Fruit fly (Drosophila melanogaster) whole organism, adult: ENCODE data around the gene CG17104.

Source experiments
- CG12768 ChIP-seq: fragments of 200-800 bp; sonication (Bioruptor generic); optimal IDR thresholded peaks from 2 replicates; lab custom pipeline; 2017; ENCODE audit warnings: missing biosample characterization, missing genetic modification characterization, mild to moderate bottlenecking, moderate library complexity, missing genetic modification reagents
- CG14711 ChIP-seq: fragments of 200-800 bp; sonication (Bioruptor generic); optimal IDR thresholded peaks from 2 replicates; lab custom pipeline; 2018; ENCODE audit warnings: missing biosample characterization, mild to moderate bottlenecking, missing genetic modification characterization, moderate library complexity
- CG1620 ChIP-seq: fragments of 200-800 bp; sonication (Bioruptor generic); optimal IDR thresholded peaks from 2 replicates; lab custom pipeline; 2016; ENCODE audit warnings: missing biosample characterization, missing genetic modification characterization
- CG33017 ChIP-seq: fragments of 200-800 bp; sonication (Bioruptor generic); optimal IDR thresholded peaks from 2 replicates; lab custom pipeline; 2018; ENCODE audit warnings: missing biosample characterization, mild to moderate bottlenecking, missing genetic modification characterization, moderate library complexity
- CG7045 ChIP-seq: fragments of 200-800 bp; sonication (Bioruptor generic); optimal IDR thresholded peaks from 2 replicates; lab custom pipeline; 2017; ENCODE audit warnings: missing biosample characterization, mild to moderate bottlenecking, missing genetic modification characterization
- CG7101 ChIP-seq: fragments of 200-800 bp; sonication (Bioruptor generic); optimal IDR thresholded peaks from 2 replicates; lab custom pipeline; 2018; ENCODE audit warnings: missing biosample characterization, mild to moderate bottlenecking, missing genetic modification characterization, moderate library complexity
- Hr96 ChIP-seq: fragments of 200-800 bp; sonication (Bioruptor generic); optimal IDR thresholded peaks from 2 replicates; lab custom pipeline; 2016; ENCODE audit warnings: missing biosample characterization, missing genetic modification characterization
- bab1 ChIP-seq: fragments of 200-800 bp; sonication (Bioruptor generic); optimal IDR thresholded peaks from 3 replicates; lab custom pipeline; 2019; ENCODE audit warnings: missing biosample characterization, mild to moderate bottlenecking, missing genetic modification characterization, moderate library complexity
- cic ChIP-seq: fragments of 200-800 bp; sonication (Bioruptor generic); optimal IDR thresholded peaks from 2 replicates; lab custom pipeline; 2017; ENCODE audit warnings: missing biosample characterization, mild to moderate bottlenecking, missing genetic modification characterization, moderate library complexity
- cnc ChIP-seq, 2 experiments: fragments of >200 bp; optimal IDR thresholded peaks; 2 replicates each; lab custom pipeline; 2017
- ovo ChIP-seq: fragments of 200-800 bp; sonication (Bioruptor generic); optimal IDR thresholded peaks from 2 replicates; lab custom pipeline; 2016; ENCODE audit warnings: missing biosample characterization, missing genetic modification characterization
- tj ChIP-seq: fragments of 200-800 bp; sonication (Bioruptor generic); optimal IDR thresholded peaks from 3 replicates; lab custom pipeline; 2017; ENCODE audit warnings: missing biosample characterization, mild to moderate bottlenecking, missing genetic modification characterization, moderate library complexity

DNA sequence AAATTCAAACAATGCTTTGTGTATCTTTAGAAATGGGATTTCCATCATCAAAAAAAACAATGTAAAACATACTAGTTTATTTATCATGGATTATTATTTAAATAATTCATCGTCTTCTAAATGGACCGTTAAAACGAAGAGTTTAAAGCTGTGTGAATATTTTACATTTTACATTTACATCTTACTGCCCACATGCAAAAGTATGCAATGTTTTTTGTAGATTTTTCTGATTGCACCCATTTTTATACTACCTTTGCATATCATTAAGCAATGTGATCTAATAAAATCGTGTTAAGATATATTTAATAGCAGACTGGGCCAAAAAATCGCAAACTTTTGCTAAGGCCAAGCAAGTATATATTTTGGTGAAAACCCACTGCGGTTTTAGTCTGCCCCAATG is 5.5 kb upstream of the CG17104 start:
- no peak for TF ChIP-seq ovo (GFP tag; lab: Kevin White, UChicago)
- no peak for TF ChIP-seq CG12768 (GFP tag; lab: Kevin White, UChicago)
- TF ChIP-seq CG7045 (GFP tag; lab: Kevin White, UChicago): no peak
- TF ChIP-seq CG33017 (tag; lab: Kevin White, UChicago): no peak
- no peak for TF ChIP-seq Hr96 (GFP tag; lab: Kevin White, UChicago)
- TF ChIP-seq bab1 (GFP tag; lab: Kevin White, UChicago): no peak
- no peak for TF ChIP-seq tj (GFP tag; lab: Kevin White, UChicago)
- TF ChIP-seq CG14711 (tag; lab: Kevin White, UChicago): no peak
- no peak for TF ChIP-seq CG7101
- TF ChIP-seq CG1620 (GFP tag; lab: Kevin White, UChicago): no peak
- no peak for TF ChIP-seq cnc (optimal IDR thresholded peaks at IDR 0.05; lab: Kevin White, UChicago)
- TF ChIP-seq cic (GFP tag; lab: Kevin White, UChicago): no peak
